Worm (Caenorhabditis elegans): ENCODE results near the gene ufl-1.
A peak's percentile ranks its signal among the peaks of the same experiment; 100 is the strongest.

The ufl-1 gene

ce11 chrIV:7020630-7021029 is 16.0 kb downstream of the ufl-1 start (continued):
- no peak for TF ChIP-seq madf-10 (tag; optimal IDR thresholded peaks at IDR 0.05)
- TF ChIP-seq nfya-1 (tag; optimal IDR thresholded peaks at IDR 0.05; ENCODE audit: borderline replicate concordance, insufficient read depth) = no peak
- TF ChIP-seq attf-5 (GFP tag; optimal IDR thresholded peaks at IDR 0.05) = peak; percentile 38
- no peak for TF ChIP-seq repo-1 (tag; optimal IDR thresholded peaks at IDR 0.05)
- TF ChIP-seq ceh-58 (GFP tag; IDR thresholded peaks at IDR 0.05) = no peak
- TF ChIP-seq unc-62 (GFP tag; optimal IDR thresholded peaks at IDR 0.05) = no peak
- no peak for TF ChIP-seq ztf-3 (GFP tag; optimal IDR thresholded peaks at IDR 0.05)
- TF ChIP-seq let-526 (GFP tag; IDR thresholded peaks at IDR 0.05) = no peak
- no peak for TF ChIP-seq C17E4.6 (GFP tag; IDR thresholded peaks at IDR 0.05)
- TF ChIP-seq tbp1 (GFP tag; optimal IDR thresholded peaks at IDR 0.05) = peak; percentile 5
- no peak for TF ChIP-seq Y53G8AR.9 (GFP tag; conservative IDR thresholded peaks at IDR 0.05)
- no peak for TF ChIP-seq rpc-1 (optimal IDR thresholded peaks at IDR 0.05)
- TF ChIP-seq rpc-1 (tag; optimal IDR thresholded peaks at IDR 0.05) = no peak
- TF ChIP-seq T07F8.4 (tag; optimal IDR thresholded peaks at IDR 0.05) = no peak

- TF ChIP-seq pha-4 (tag; optimal IDR thresholded peaks at IDR 0.05) = no peak
- peak; percentile 9 for TF ChIP-seq ceh-27 (GFP tag; optimal IDR thresholded peaks at IDR 0.05)
Measured at ce11 chrIV:7018623-7019022, 18.0 kb downstream of the ufl-1 start.

- no peak for TF ChIP-seq madf-10 (tag; optimal IDR thresholded peaks at IDR 0.05)
Measured at ce11 chrIV:7017123-7017674, 19.5 kb downstream of the ufl-1 start, which contains the start of gene gldi-4. gldi-4 (plus strand) TSS chrIV:7017624.

ce11 chrIV:7016502-7016901 is 20.2 kb downstream of the ufl-1 start:
- TF ChIP-seq hmg-1.2 (GFP tag; IDR thresholded peaks at IDR 0.05) = peak; percentile 41; the same call in 1 of the 2 replicates
- TF ChIP-seq nhr-80 (tag; optimal IDR thresholded peaks at IDR 0.05) = peak; percentile 9
- TF ChIP-seq K11D2.4 (GFP tag; IDR thresholded peaks at IDR 0.05) = no peak
- TF ChIP-seq B0019.2 (GFP tag; conservative IDR thresholded peaks at IDR 0.05) = no peak
- TF ChIP-seq D2030.7 (GFP tag; IDR thresholded peaks at IDR 0.05) = no peak
- no peak for TF ChIP-seq nhr-90 (tag; optimal IDR thresholded peaks at IDR 0.05)
- TF ChIP-seq B0261.1 (tag; optimal IDR thresholded peaks at IDR 0.05) = no peak
- no peak for TF ChIP-seq ceh-58 (GFP tag; IDR thresholded peaks at IDR 0.05)
- no peak for TF ChIP-seq dox-1 (GFP tag; IDR thresholded peaks at IDR 0.05)
- TF ChIP-seq nhr-27 (tag; optimal IDR thresholded peaks at IDR 0.05) = no peak
- no peak for TF ChIP-seq unc-62 (GFP tag; optimal IDR thresholded peaks at IDR 0.05)
- no peak for TF ChIP-seq F55B11.4 (tag; optimal IDR thresholded peaks at IDR 0.05; ENCODE audit: borderline replicate concordance, insufficient read depth)
- no peak for TF ChIP-seq ztf-18 (tag; optimal IDR thresholded peaks at IDR 0.05)
- no peak for TF ChIP-seq pbrm-1 (GFP tag; IDR thresholded peaks at IDR 0.05)
- no peak for TF ChIP-seq F10E7.11 (tag; optimal IDR thresholded peaks at IDR 0.05)
- no peak for TF ChIP-seq sptf-2 (GFP tag; optimal IDR thresholded peaks at IDR 0.05)
- TF ChIP-seq repo-1 (tag; optimal IDR thresholded peaks at IDR 0.05) = no peak
- TF ChIP-seq zfh-2 (GFP tag; conservative IDR thresholded peaks at IDR 0.05) = no peak
- TF ChIP-seq rcor-1 (GFP tag; IDR thresholded peaks at IDR 0.05) = no peak
- no peak for TF ChIP-seq lin-35 (GFP tag; optimal IDR thresholded peaks at IDR 0.05)
- TF ChIP-seq cebp-1 (GFP tag; IDR thresholded peaks at IDR 0.05) = no peak
- peak; percentile 54 for TF ChIP-seq cebp-1 (tag; optimal IDR thresholded peaks at IDR 0.05)
- no peak for TF ChIP-seq pha-4 (tag; optimal IDR thresholded peaks at IDR 0.05)
- no peak for TF ChIP-seq ama-1 (optimal IDR thresholded peaks at IDR 0.05)
- no peak for TF ChIP-seq ama-1 (GFP tag; optimal IDR thresholded peaks at IDR 0.05)
- TF ChIP-seq Y53F4B.3 (GFP tag; IDR thresholded peaks at IDR 0.05) = no peak
- no peak for TF ChIP-seq egl-18 (GFP tag; IDR thresholded peaks at IDR 0.05)

All from whole organism, young adult.